Fruit fly (Drosophila melanogaster): ENCODE measurements around the gene wls.

DNA sequence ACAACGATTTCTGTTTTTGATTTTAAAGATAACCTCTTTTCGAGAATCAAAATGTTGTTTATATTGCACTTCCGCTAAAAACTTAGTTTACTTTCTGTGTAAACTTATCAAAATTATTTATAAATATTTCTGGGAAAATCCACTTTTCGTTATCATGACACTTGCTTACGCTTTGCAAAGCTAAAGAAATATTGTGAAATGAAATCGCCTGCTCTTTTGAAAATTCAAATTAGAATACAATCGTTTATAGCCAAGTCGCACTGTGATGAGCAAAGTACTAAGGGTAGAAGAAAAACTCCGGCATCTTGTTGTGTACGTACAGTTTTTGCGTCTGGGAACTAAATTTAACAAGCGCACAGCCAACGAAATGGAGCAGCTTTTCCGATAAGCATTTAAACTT is 45.0 kb downstream of the wls start:
- TF ChIP-seq EcR (GFP tag; optimal IDR thresholded peaks at IDR 0.05) = no peak
- TF ChIP-seq gl (tag; optimal IDR thresholded peaks at IDR 0.05) = no peak
- TF ChIP-seq CG15710 (tag; optimal IDR thresholded peaks at IDR 0.05) = no peak
- no peak for TF ChIP-seq CG8301 (tag; optimal IDR thresholded peaks at IDR 0.05)
- no peak for TF ChIP-seq CG10348 (GFP tag; IDR thresholded peaks at IDR 0.05)
- no peak for TF ChIP-seq CG12605 (GFP tag; IDR thresholded peaks at IDR 0.05)
- TF ChIP-seq fd96Ca (GFP tag; IDR thresholded peaks at IDR 0.05) = no peak
- no peak for TF ChIP-seq CG8159 (tag; optimal IDR thresholded peaks at IDR 0.05)
- no peak for TF ChIP-seq rn (GFP tag; IDR thresholded peaks at IDR 0.05)
- no peak for TF ChIP-seq Pif1A (GFP tag; optimal IDR thresholded peaks at IDR 0.05)

All from whole organism, pupa.